In the genomic region with DNA sequence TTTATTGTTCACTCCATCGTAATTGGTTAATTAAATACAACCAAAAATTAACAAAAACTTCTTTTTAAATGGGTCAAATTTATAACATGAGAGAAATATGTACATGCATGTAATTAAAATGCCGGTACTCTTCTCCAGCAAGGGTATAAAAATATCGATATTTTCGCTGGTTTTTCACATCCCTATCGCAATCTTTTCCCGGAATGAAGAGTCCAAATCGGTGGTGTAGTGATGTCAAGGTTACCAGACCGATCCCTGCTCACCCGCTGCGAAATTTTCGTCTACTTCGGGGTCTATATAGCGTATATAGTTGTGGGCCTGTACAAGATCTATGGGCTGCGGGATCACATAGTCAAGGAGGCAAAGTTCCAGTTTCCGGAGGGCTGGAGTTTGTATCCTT, we compare ENCODE assay signal across 3 fruit fly cellular contexts.
TF ChIP-seq lines count a peak whose summit lies in the region.

TSS of gene rasp (plus strand) at position 213 of the 400 bp plus-strand sequence.

- no peak for TF ChIP-seq CTCF in whole organism, embryonic (GFP tag; optimal IDR thresholded peaks at IDR 0.05; lab: Kevin White, UChicago)

TF ChIP-seq in whole organism, embryonic, 481 proteins besides CTCF, POLR2A, EP300 and RAD21 (continues in another document):
- TF ChIP-seq CoRest (tag; optimal IDR thresholded peaks at IDR 0.05; lab: Kevin White, UChicago) = no peak
- peak; percentile 21 for TF ChIP-seq CG1603 (tag; optimal IDR thresholded peaks at IDR 0.05; lab: Kevin White, UChicago)
- no peak for TF ChIP-seq kni (GFP tag; optimal IDR thresholded peaks at IDR 0.05; lab: Kevin White, UChicago)
- no peak for TF ChIP-seq cas (GFP tag; IDR thresholded peaks at IDR 0.05; lab: Robert Waterston, UW)
- TF ChIP-seq ftz-f1 (GFP tag; optimal IDR thresholded peaks at IDR 0.05; lab: Kevin White, UChicago) = peak; percentile 41
- TF ChIP-seq h (optimal IDR thresholded peaks at IDR 0.05; lab: Kevin White, UChicago) = no peak
- no peak for TF ChIP-seq Ets97D (GFP tag; optimal IDR thresholded peaks at IDR 0.05; lab: Kevin White, UChicago)
- peak; percentile 33 for TF ChIP-seq stwl (tag; optimal IDR thresholded peaks at IDR 0.05; lab: Kevin White, UChicago)
- 0 out of 3 replicates have a peak, but pooled peaks have one; percentile 16 for TF ChIP-seq row (GFP tag; IDR thresholded peaks at IDR 0.05; lab: Robert Waterston, UW)
- no peak for TF ChIP-seq CG3281 (GFP tag; optimal IDR thresholded peaks at IDR 0.05; lab: Kevin White, UChicago)
- TF ChIP-seq bbx (GFP tag; IDR thresholded peaks at IDR 0.05; lab: Robert Waterston, UW; ENCODE audit: partially characterized antibody) = peak; percentile 45; the same call in 1 of the 2 replicates
- no peak for TF ChIP-seq knrl (GFP tag; IDR thresholded peaks at IDR 0.05; lab: Robert Waterston, UW; ENCODE audit: partially characterized antibody)
- TF ChIP-seq CG2129 (GFP tag; IDR thresholded peaks at IDR 0.05; lab: Robert Waterston, UW; ENCODE audit: partially characterized antibody) = peak; percentile 47
- TF ChIP-seq Sry-δ (GFP tag; optimal IDR thresholded peaks at IDR 0.05; lab: Kevin White, UChicago) = peak; percentile 79
- peak in 1 of 3 experiments; percentile 8 for TF ChIP-seq Stat92E (GFP tag; optimal IDR thresholded peaks at IDR 0.05; lab: Kevin White, UChicago)
- TF ChIP-seq ind (GFP tag; optimal IDR thresholded peaks at IDR 0.05; lab: Kevin White, UChicago) = no peak
- TF ChIP-seq hbn (GFP tag; IDR thresholded peaks at IDR 0.05; lab: Robert Waterston, UW; ENCODE audit: partially characterized antibody) = peak; percentile 55
- TF ChIP-seq Opbp (GFP tag; IDR thresholded peaks at IDR 0.05; lab: Robert Waterston, UW; ENCODE audit: partially characterized antibody) = no peak; the same call in 2 of the 3 replicates
- TF ChIP-seq sna (GFP tag; IDR thresholded peaks at IDR 0.05; lab: Robert Waterston, UW; ENCODE audit: partially characterized antibody) = 0 out of 2 replicates have a peak, but pooled peaks have one; percentile 29
- TF ChIP-seq nerfin-2 (GFP tag; IDR thresholded peaks at IDR 0.05; lab: Robert Waterston, UW; ENCODE audit: partially characterized antibody) = no peak
- peak; percentile 49 for TF ChIP-seq CG13287 (GFP tag; IDR thresholded peaks at IDR 0.05; lab: Robert Waterston, UW; ENCODE audit: partially characterized antibody)
- peak; percentile 27 for TF ChIP-seq pzg (GFP tag; optimal IDR thresholded peaks at IDR 0.05; lab: Kevin White, UChicago)
- peak; percentile 44 for TF ChIP-seq Med (GFP tag; lab: Kevin White, UChicago)
- peak; percentile 51 for TF ChIP-seq MBD-R2 (GFP tag; IDR thresholded peaks at IDR 0.05; lab: Robert Waterston, UW)
- no peak for TF ChIP-seq CG15269 (tag; optimal IDR thresholded peaks at IDR 0.05; lab: Kevin White, UChicago)
- TF ChIP-seq CG6654 (GFP tag; optimal IDR thresholded peaks at IDR 0.05; lab: Kevin White, UChicago) = no peak

TF ChIP-seq in whole organism, prepupa, 60 proteins besides CTCF, POLR2A, EP300 and RAD21:
- TF ChIP-seq CG10631 (GFP tag; optimal IDR thresholded peaks at IDR 0.05; lab: Kevin White, UChicago) (no peak), CG1621 (tag; optimal IDR thresholded peaks at IDR 0.05; lab: Kevin White, UChicago) (peak; percentile 90)

TF ChIP-seq in whole organism, wandering third instar larva, 38 proteins besides CTCF, POLR2A, EP300 and RAD21:
- TF ChIP-seq Hr78 (GFP tag; optimal IDR thresholded peaks at IDR 0.05; lab: Kevin White, UChicago) (no peak), Rel (GFP tag; optimal IDR thresholded peaks at IDR 0.05; lab: Kevin White, UChicago) (no peak), Rel (tag; optimal IDR thresholded peaks at IDR 0.05; lab: Kevin White, UChicago) (peak; percentile 59)
